Worm (Caenorhabditis elegans) whole organism, late embryonic: ENCODE results near the gene T28H11.7.

Source experiments
- F13H6.1 ChIP-seq: sonication (generic microtip); optimal IDR thresholded peaks from 2 replicates; lab custom pipeline; 2016; ENCODE audit warnings: missing genetic modification characterization, missing compliant biosample characterization
- ceh-18 ChIP-seq: sonication (generic microtip); optimal IDR thresholded peaks from 2 replicates; lab custom pipeline; 2016; ENCODE audit warnings: missing genetic modification characterization, missing compliant biosample characterization
- ceh-2 ChIP-seq: sonication (generic microtip); optimal IDR thresholded peaks from 2 replicates; lab custom pipeline; 2016; ENCODE audit warnings: missing genotype, missing genetic modification characterization, missing compliant biosample characterization
- ceh-22 ChIP-seq: sonication (generic microtip); optimal IDR thresholded peaks from 2 replicates; lab custom pipeline; 2017; ENCODE audit warnings: missing biosample characterization, missing genetic modification characterization
- ceh-24 ChIP-seq: sonication (generic microtip); optimal IDR thresholded peaks from 2 replicates; lab custom pipeline; 2016; ENCODE audit warnings: mild to moderate bottlenecking, missing genetic modification characterization, missing compliant biosample characterization
- ceh-30 ChIP-seq: fragments of 150-350 bp; optimal IDR thresholded peaks from 2 replicates; lab custom pipeline; 2014; ENCODE audit warnings: missing biosample characterization, missing genetic modification characterization
- ceh-6 ChIP-seq: fragments of 200-800 bp; sonication (Bioruptor generic); optimal IDR thresholded peaks from 2 replicates; lab custom pipeline; 2018; ENCODE audit warnings: mild to moderate bottlenecking, missing genetic modification characterization, missing compliant biosample characterization
- ceh-9 ChIP-seq: sonication (generic microtip); optimal IDR thresholded peaks from 2 replicates; lab custom pipeline; 2016; ENCODE audit warnings: mild to moderate bottlenecking, missing genetic modification characterization, inconsistent platforms, missing compliant biosample characterization
- elt-2 ChIP-seq: sonication (generic microtip); optimal IDR thresholded peaks from 2 replicates; lab custom pipeline; 2016; ENCODE audit warnings: missing genetic modification reagents, missing genetic modification characterization, missing compliant biosample characterization
- ets-4 ChIP-seq: sonication (generic microtip); optimal IDR thresholded peaks from 2 replicates; lab custom pipeline; 2016; ENCODE audit warnings: missing genetic modification characterization, missing compliant biosample characterization
- eyg-1 ChIP-seq: sonication (generic microtip); optimal IDR thresholded peaks from 2 replicates; lab custom pipeline; 2016; ENCODE audit warnings: missing genotype, missing genetic modification characterization, missing compliant biosample characterization
- fkh-10 ChIP-seq: fragments of 150-350 bp; optimal IDR thresholded peaks from 2 replicates; lab custom pipeline; 2014; ENCODE audit warnings: missing biosample characterization, missing genetic modification reagents, missing genetic modification characterization
- fkh-6 ChIP-seq: sonication (generic microtip); optimal IDR thresholded peaks from 2 replicates; lab custom pipeline; 2016; ENCODE audit warnings: missing genetic modification characterization, missing compliant biosample characterization
- gmeb-2 ChIP-seq: sonication (generic microtip); optimal IDR thresholded peaks from 2 replicates; lab custom pipeline; 2016; ENCODE audit warnings: missing genetic modification characterization, inconsistent platforms, missing compliant biosample characterization
- hlh-13 ChIP-seq: fragments of 200-800 bp; sonication (Bioruptor generic); optimal IDR thresholded peaks from 2 replicates; lab custom pipeline; 2018; ENCODE audit warnings: mild to moderate bottlenecking, missing genetic modification characterization, missing compliant biosample characterization
- hlh-30 ChIP-seq: sonication (generic microtip); optimal IDR thresholded peaks from 2 replicates; lab custom pipeline; 2017; ENCODE audit warnings: antibody characterized with exemption, missing genetic modification characterization, missing compliant biosample characterization; ENCODE audit not compliant: insufficient read depth
- hlh-6 ChIP-seq: sonication (generic microtip); optimal IDR thresholded peaks from 2 replicates; lab custom pipeline; 2016; ENCODE audit warnings: missing genotype, missing genetic modification characterization, missing compliant biosample characterization
- lin-11 ChIP-seq: fragments of 200-800 bp; sonication (Bioruptor generic); optimal IDR thresholded peaks from 2 replicates; lab custom pipeline; 2018; ENCODE audit warnings: mild to moderate bottlenecking, missing genetic modification characterization, missing compliant biosample characterization
- mec-3 ChIP-seq: sonication (generic microtip); optimal IDR thresholded peaks from 2 replicates; lab custom pipeline; 2016; ENCODE audit warnings: borderline replicate concordance, missing genetic modification characterization, missing compliant biosample characterization
- nhr-11 ChIP-seq: fragments of 150-350 bp; optimal IDR thresholded peaks from 2 replicates; lab custom pipeline; 2014; ENCODE audit warnings: missing biosample characterization, missing genetic modification characterization
- npax-4 ChIP-seq: sonication (generic microtip); optimal IDR thresholded peaks from 2 replicates; lab custom pipeline; 2016; ENCODE audit warnings: missing genetic modification characterization, missing compliant biosample characterization
- pha-4 ChIP-seq: fragments of 150-350 bp; optimal IDR thresholded peaks from 2 replicates; lab custom pipeline; 2018; ENCODE audit warnings: missing biosample characterization, missing genetic modification reagents, missing genetic modification characterization
- ref-2 ChIP-seq: sonication (generic microtip); optimal IDR thresholded peaks from 2 replicates; lab custom pipeline; 2016; ENCODE audit warnings: missing genetic modification characterization, missing compliant biosample characterization
- sdc-2 ChIP-seq: sonication (generic microtip); optimal IDR thresholded peaks from 2 replicates; lab custom pipeline; 2016; ENCODE audit warnings: missing genotype, missing genetic modification characterization, missing compliant biosample characterization
- sox-2 ChIP-seq: fragments of 200-800 bp; sonication (Bioruptor generic); IDR thresholded peaks from 2 replicates; pipeline ENCODE4 v1.3.6; 2022; ENCODE audit warnings: missing genetic modification reagents, missing genetic modification characterization, missing compliant biosample characterization
- sox-4 ChIP-seq: sonication (generic microtip); optimal IDR thresholded peaks from 2 replicates; lab custom pipeline; 2017; ENCODE audit warnings: mild to moderate bottlenecking, missing genetic modification characterization, inconsistent platforms, missing compliant biosample characterization
- tbx-2 ChIP-seq: sonication (generic microtip); optimal IDR thresholded peaks from 2 replicates; lab custom pipeline; 2016; ENCODE audit warnings: missing genetic modification characterization, missing compliant biosample characterization
- ttx-3 ChIP-seq: sonication (generic microtip); optimal IDR thresholded peaks from 2 replicates; lab custom pipeline; 2016; ENCODE audit warnings: missing genetic modification reagents, missing genetic modification characterization, missing compliant biosample characterization
- unc-3 ChIP-seq, 2 experiments: fragments of 200-800 bp in 1 of 2; sonication (Bioruptor generic) in 1 of 2; sonication (generic microtip) in 1 of 2; conservative IDR thresholded peaks in 1 of 2; optimal IDR thresholded peaks in 1 of 2; 2 replicates each; pipeline versions ENCODE4 v1.3.6 to Lab custom; 2016 to 2022; ENCODE audit warnings: missing compliant biosample characterization in 2 of 2, missing genetic modification characterization in 2 of 2, missing genetic modification reagents in 1 of 2
- unc-55 ChIP-seq: sonication (generic microtip); optimal IDR thresholded peaks from 2 replicates; lab custom pipeline; 2017; ENCODE audit warnings: missing biosample characterization, missing genetic modification reagents, missing genetic modification characterization
- unc-86 ChIP-seq: sonication (generic microtip); optimal IDR thresholded peaks from 2 replicates; lab custom pipeline; 2016; ENCODE audit warnings: missing genetic modification characterization, missing compliant biosample characterization

The T28H11.7 gene

ce11 chrIV:5012241-5012640, 4.7 kb downstream of the T28H11.7 start, which contains the start of gene srm-1 (continued):
- TF ChIP-seq hlh-30 (tag; lab: Kevin White, UChicago) = no peak
- TF ChIP-seq sox-2 (GFP tag; lab: Robert Waterston, UW) = no peak
- TF ChIP-seq, all 69 proteins: peak for 0

- no peak for TF ChIP-seq unc-86 (tag; lab: Kevin White, UChicago)
- TF ChIP-seq, all 69 proteins: peak for 0
Measured at ce11 chrIV:5008378-5008777, 8.6 kb downstream of the T28H11.7 start, which contains the start of gene srm-2. Gene srm-2 (plus strand): TSS chrIV:5008678.

- no peak for TF ChIP-seq mec-3
- TF ChIP-seq sox-4 (tag; lab: Kevin White, UChicago) = no peak
- TF ChIP-seq tbx-2 (tag; lab: Kevin White, UChicago) = no peak
- no peak for TF ChIP-seq ceh-24 (tag; lab: Kevin White, UChicago)
- no peak for TF ChIP-seq npax-4 (tag; lab: Kevin White, UChicago)
- no peak for TF ChIP-seq hlh-13 (GFP tag; lab: Kevin White, UChicago)
Measured at ce11 chrIV:5005154-5005553, 11.8 kb downstream of the T28H11.7 start.

ce11 chrIV:5002448-5002847, 14.5 kb downstream of the T28H11.7 start, which contains the start of gene pes-1:
Gene pes-1 (plus strand): TSS chrIV:5002748.
- TF ChIP-seq nhr-11 (tag; lab: Kevin White, UChicago) (no peak), unc-3 (GFP tag; conservative IDR thresholded peaks at IDR 0.05; lab: Robert Waterston, UW) (no peak), unc-3 (tag; optimal IDR thresholded peaks at IDR 0.05; lab: Kevin White, UChicago) (no peak), elt-2 (no peak), ceh-30 (tag; lab: Kevin White, UChicago) (no peak), ets-4 (tag; lab: Kevin White, UChicago) (no peak), fkh-10 (GFP tag; lab: Kevin White, UChicago) (no peak)
- TF ChIP-seq, all 69 proteins: peak for 0

ce11 chrIV:4996956-4997355, 20.0 kb downstream of the T28H11.7 start:
- TF ChIP-seq ets-4 (tag; lab: Kevin White, UChicago) (no peak), ref-2 (tag; lab: Kevin White, UChicago) (peak; percentile 4), F13H6.1 (tag; lab: Kevin White, UChicago) (no peak), pha-4 (tag; lab: Kevin White, UChicago) (no peak), sdc-2 (no peak)

- TF ChIP-seq lin-11 = no peak
- TF ChIP-seq pha-4 (tag; lab: Kevin White, UChicago) = no peak
- no peak for TF ChIP-seq ceh-9
- no peak for TF ChIP-seq ttx-3 (tag; lab: Kevin White, UChicago)
- TF ChIP-seq sox-4 (tag; lab: Kevin White, UChicago) = no peak
- no peak for TF ChIP-seq sox-2 (GFP tag; lab: Robert Waterston, UW)
- no peak for TF ChIP-seq hlh-13 (GFP tag; lab: Kevin White, UChicago)
- TF ChIP-seq eyg-1 = no peak
- no peak for TF ChIP-seq ceh-30 (tag; lab: Kevin White, UChicago)
Measured at ce11 chrIV:4995842-4996241, 21.1 kb downstream of the T28H11.7 start, which contains the start of gene ssq-2. Gene ssq-2 (plus strand): TSS chrIV:4996142.

ce11 chrIV:4993128-4993527, 23.8 kb downstream of the T28H11.7 start:
- TF ChIP-seq ceh-22 (tag; lab: Kevin White, UChicago) (no peak), fkh-6 (tag; lab: Kevin White, UChicago) (no peak)

ce11 chrIV:4992089-4992488, 24.9 kb downstream of the T28H11.7 start, which contains the start of gene str-162:
Gene str-162 (plus strand): TSS chrIV:4992389.
- no peak for TF ChIP-seq ets-4 (tag; lab: Kevin White, UChicago)
- no peak for TF ChIP-seq ceh-18 (tag; lab: Kevin White, UChicago)
- no peak for TF ChIP-seq gmeb-2 (tag; lab: Kevin White, UChicago)
- TF ChIP-seq nhr-11 (tag; lab: Kevin White, UChicago) = no peak
- no peak for TF ChIP-seq ceh-30 (tag; lab: Kevin White, UChicago)
- TF ChIP-seq hlh-6 (tag; lab: Kevin White, UChicago) = no peak
- no peak for TF ChIP-seq ceh-2 (tag; lab: Kevin White, UChicago)
- TF ChIP-seq ceh-6 (GFP tag; lab: Kevin White, UChicago) = no peak
- TF ChIP-seq unc-55 = no peak
